Fruit fly (Drosophila melanogaster): ENCODE data around the gene CG17734.

- TF ChIP-seq fd96Cb (tag; optimal IDR thresholded peaks at IDR 0.05) (peak; percentile 73), HHEX (GFP tag; optimal IDR thresholded peaks at IDR 0.05) (peak; percentile 95), slbo (GFP tag; IDR thresholded peaks at IDR 0.05) (peak; percentile 86), Dref (GFP tag; IDR thresholded peaks at IDR 0.05) (peak; percentile 78), CG42726 (GFP tag; IDR thresholded peaks at IDR 0.05; ENCODE audit: partially characterized antibody) (peak; percentile 69), fru (optimal IDR thresholded peaks at IDR 0.05) (no peak)
Measured at dm6 chr3R:11216156-11216630, 27.6 kb downstream of the CG17734 start, which contains the start of the genes RpS25 and CG4820.
